Fruit fly (Drosophila melanogaster) whole organism, embryonic: ENCODE measurements around the gene CG13634.

Experiments used
- C15 ChIP-seq: fragments of 200-800 bp; sonication (Bioruptor generic); IDR thresholded peaks from 3 replicates; pipeline ENCODE4 v1.3.6; 2022; ENCODE audit warnings: missing biosample characterization, missing genetic modification characterization
- CG10321 ChIP-seq: fragments of 200-800 bp; sonication (Bioruptor generic); IDR thresholded peaks from 2 replicates; pipeline ENCODE4 v1.3.6; 2022; ENCODE audit warnings: missing biosample characterization, missing genetic modification characterization
- CG10431 ChIP-seq: fragments of 200-800 bp; sonication (Bioruptor generic); optimal IDR thresholded peaks from 3 replicates; lab custom pipeline; 2018; ENCODE audit warnings: missing biosample characterization, mild to moderate bottlenecking, missing genetic modification characterization
- CG10979 ChIP-seq: fragments of 200-800 bp; sonication (Bioruptor generic); optimal IDR thresholded peaks from 2 replicates; lab custom pipeline; 2018; ENCODE audit warnings: missing biosample characterization, mild to moderate bottlenecking, missing genetic modification characterization, moderate library complexity
- CG12236 ChIP-seq: fragments of 200-800 bp; sonication (Bioruptor generic); optimal IDR thresholded peaks from 2 replicates; lab custom pipeline; 2016; ENCODE audit warnings: missing biosample characterization, missing genetic modification characterization
- CG14710 ChIP-seq: fragments of 200-800 bp; sonication (Bioruptor generic); optimal IDR thresholded peaks from 3 replicates; lab custom pipeline; 2019; ENCODE audit warnings: missing biosample characterization, mild to moderate bottlenecking, missing genetic modification characterization, moderate library complexity
- CG18476 ChIP-seq: fragments of 200-800 bp; sonication (Bioruptor generic); optimal IDR thresholded peaks from 2 replicates; lab custom pipeline; 2016; ENCODE audit warnings: missing biosample characterization, mild to moderate bottlenecking, missing genetic modification characterization
- CG2678 ChIP-seq: fragments of 200-800 bp; sonication (Bioruptor generic); optimal IDR thresholded peaks from 3 replicates; lab custom pipeline; 2019; ENCODE audit warnings: missing biosample characterization, mild to moderate bottlenecking, missing genetic modification characterization, moderate library complexity
- CG2712 ChIP-seq: fragments of 200-800 bp; optimal IDR thresholded peaks from 3 replicates; lab custom pipeline; 2019; ENCODE audit warnings: missing biosample characterization, mild to moderate bottlenecking, missing genetic modification characterization, moderate library complexity
- CG32532 ChIP-seq: fragments of 200-800 bp; sonication (Bioruptor generic); IDR thresholded peaks from 2 replicates; pipeline ENCODE4 v1.3.6; 2022; ENCODE audit warnings: missing biosample characterization, missing genetic modification characterization
- CG3726 ChIP-seq: fragments of 200-800 bp; sonication (Bioruptor generic); IDR thresholded peaks from 3 replicates; pipeline ENCODE4, ENCODE4 v1.3.6; 2022; ENCODE audit warnings: missing biosample characterization, missing genetic modification characterization
- CG4328 ChIP-seq: fragments of 200-800 bp; sonication (Bioruptor generic); optimal IDR thresholded peaks from 3 replicates; lab custom pipeline; 2017; ENCODE audit warnings: missing biosample characterization, missing genetic modification reagents, missing genetic modification characterization
- CG6791 ChIP-seq: fragments of 200-800 bp; sonication (Bioruptor generic); IDR thresholded peaks from 3 replicates; pipeline ENCODE4 v1.3.6; 2022; ENCODE audit warnings: missing biosample characterization, missing genetic modification characterization; ENCODE audit not compliant: partially characterized antibody
- CG7745 ChIP-seq: fragments of 200-800 bp; sonication (Bioruptor generic); optimal IDR thresholded peaks from 2 replicates; lab custom pipeline; 2018; ENCODE audit warnings: missing biosample characterization, mild to moderate bottlenecking, missing genetic modification characterization, moderate library complexity
- CG7786 ChIP-seq: fragments of 200-800 bp; sonication (Bioruptor generic); optimal IDR thresholded peaks from 2 replicates; lab custom pipeline; 2016; ENCODE audit warnings: missing biosample characterization, missing genetic modification characterization
- CG7987 ChIP-seq: fragments of 200-800 bp; sonication (Bioruptor generic); optimal IDR thresholded peaks from 2 replicates; lab custom pipeline; 2018; ENCODE audit warnings: missing biosample characterization, mild to moderate bottlenecking, missing genetic modification characterization, moderate library complexity
- CG9932 ChIP-seq: fragments of 200-800 bp; sonication (Bioruptor generic); IDR thresholded peaks from 2 replicates; pipeline ENCODE4 v1.3.6; 2022; ENCODE audit warnings: missing biosample characterization, missing genetic modification characterization
- Camta ChIP-seq: fragments of 200-800 bp; sonication (Bioruptor generic); optimal IDR thresholded peaks from 2 replicates; lab custom pipeline; 2016; ENCODE audit warnings: missing biosample characterization, missing genetic modification characterization
- Dip2 ChIP-seq: fragments of 200-800 bp; sonication (Bioruptor generic); IDR thresholded peaks from 2 replicates; pipeline ENCODE4 v1.3.6; 2022; ENCODE audit warnings: missing biosample characterization, missing genetic modification characterization
- Dp ChIP-seq: fragments of 200-800 bp; sonication (Bioruptor generic); optimal IDR thresholded peaks from 2 replicates; lab custom pipeline; 2018; ENCODE audit warnings: missing biosample characterization, mild to moderate bottlenecking, missing genetic modification characterization, moderate library complexity
- Gsc ChIP-seq: fragments of 200-800 bp; sonication (Bioruptor generic); IDR thresholded peaks from 2 replicates; pipeline ENCODE4 v1.3.6; 2022; ENCODE audit warnings: missing biosample characterization, missing genetic modification characterization
- Hand ChIP-seq: fragments of 200-800 bp; sonication (Bioruptor generic); optimal IDR thresholded peaks from 2 replicates; lab custom pipeline; 2017; ENCODE audit warnings: mild to moderate bottlenecking, missing biosample characterization, missing genetic modification reagents, missing genetic modification characterization
- Hey ChIP-seq: fragments of 200-800 bp; sonication (Bioruptor generic); optimal IDR thresholded peaks from 3 replicates; lab custom pipeline; 2018; ENCODE audit warnings: missing biosample characterization, mild to moderate bottlenecking, missing genetic modification characterization
- Jarid2 ChIP-seq: fragments of 200-800 bp; sonication (Bioruptor generic); optimal IDR thresholded peaks from 3 replicates; lab custom pipeline; 2017; ENCODE audit warnings: mild to moderate bottlenecking, missing biosample characterization, missing genetic modification reagents, missing genetic modification characterization
- Ptx1 ChIP-seq: fragments of 200-800 bp; sonication (Bioruptor generic); IDR thresholded peaks from 2 replicates; pipeline ENCODE4 v1.3.6; 2022; ENCODE audit warnings: missing biosample characterization, missing genetic modification characterization
- Rx ChIP-seq: fragments of 200-800 bp; sonication (Bioruptor generic); IDR thresholded peaks from 2 replicates; pipeline ENCODE4 v1.3.6; 2022; ENCODE audit warnings: missing biosample characterization, missing genetic modification characterization
- Sin3A ChIP-seq: fragments of >200 bp; optimal IDR thresholded peaks from 2 replicates; lab custom pipeline; 2018
- Six4 ChIP-seq: fragments of 200-800 bp; sonication (Bioruptor generic); optimal IDR thresholded peaks from 2 replicates; lab custom pipeline; 2016; ENCODE audit warnings: missing biosample characterization, missing genetic modification characterization
- Sox100B ChIP-seq: fragments of 200-800 bp; sonication (Bioruptor generic); optimal IDR thresholded peaks from 3 replicates; lab custom pipeline; 2018; ENCODE audit warnings: missing biosample characterization, mild to moderate bottlenecking, missing genetic modification characterization
- Sox102F ChIP-seq: fragments of 200-800 bp; sonication (Bioruptor generic); optimal IDR thresholded peaks from 2 replicates; lab custom pipeline; 2018; ENCODE audit warnings: missing biosample characterization, mild to moderate bottlenecking, missing genetic modification characterization, moderate library complexity
- TFAM ChIP-seq: fragments of 200-800 bp; sonication (Bioruptor generic); optimal IDR thresholded peaks from 2 replicates; lab custom pipeline; 2017; ENCODE audit warnings: missing biosample characterization, missing genetic modification characterization, inconsistent platforms
- ara ChIP-seq: fragments of 200-800 bp; sonication (Bioruptor generic); IDR thresholded peaks from 2 replicates; pipeline ENCODE4 v1.3.6; 2022; ENCODE audit warnings: missing biosample characterization, missing genetic modification characterization
- danr ChIP-seq: fragments of 200-800 bp; sonication (Bioruptor generic); IDR thresholded peaks from 2 replicates; pipeline ENCODE4 v1.3.6; 2022; ENCODE audit warnings: missing biosample characterization, missing genetic modification characterization
- dmrt99B ChIP-seq: fragments of 200-800 bp; sonication (Bioruptor generic); optimal IDR thresholded peaks from 2 replicates; lab custom pipeline; 2018; ENCODE audit warnings: missing biosample characterization, mild to moderate bottlenecking, missing genetic modification characterization, moderate library complexity
- esg ChIP-seq: fragments of 200-800 bp; sonication (Bioruptor generic); conservative IDR thresholded peaks from 2 replicates; pipeline ENCODE4 v1.3.6; 2022; ENCODE audit warnings: missing biosample characterization, missing genetic modification characterization
- ewg ChIP-seq: fragments of 200-800 bp; sonication (Bioruptor generic); optimal IDR thresholded peaks from 3 replicates; lab custom pipeline; 2017; ENCODE audit warnings: mild to moderate bottlenecking, missing biosample characterization, missing genetic modification reagents, missing genetic modification characterization
- exex ChIP-seq: fragments of 200-800 bp; sonication (Bioruptor generic); optimal IDR thresholded peaks from 4 replicates; lab custom pipeline; 2018; ENCODE audit warnings: missing biosample characterization, mild to moderate bottlenecking, missing genetic modification characterization, moderate library complexity
- fru ChIP-seq: fragments of >200 bp; optimal IDR thresholded peaks from 2 replicates; lab custom pipeline; 2017
- gcm2 ChIP-seq: fragments of 200-800 bp; sonication (Bioruptor generic); optimal IDR thresholded peaks from 2 replicates; lab custom pipeline; 2016; ENCODE audit warnings: missing biosample characterization, missing genetic modification characterization
- jigr1 ChIP-seq: fragments of 200-800 bp; sonication (Bioruptor generic); IDR thresholded peaks from 3 replicates; pipeline ENCODE4 v1.3.6; 2022; ENCODE audit warnings: missing biosample characterization, missing genetic modification characterization
- mam ChIP-seq: fragments of 200-800 bp; sonication (Bioruptor generic); optimal IDR thresholded peaks from 3 replicates; lab custom pipeline; 2016; ENCODE audit warnings: missing biosample characterization, missing genetic modification characterization
- mld ChIP-seq: fragments of 200-800 bp; sonication (Bioruptor generic); IDR thresholded peaks from 3 replicates; pipeline ENCODE4 v1.3.6; 2022; ENCODE audit warnings: missing biosample characterization, missing genetic modification characterization; ENCODE audit not compliant: partially characterized antibody
- nau ChIP-seq: fragments of 200-800 bp; sonication (Bioruptor generic); optimal IDR thresholded peaks from 3 replicates; lab custom pipeline; 2017; ENCODE audit warnings: missing biosample characterization, mild to moderate bottlenecking, missing genetic modification characterization, missing genetic modification reagents
- pb ChIP-seq: fragments of 200-800 bp; sonication (Bioruptor generic); optimal IDR thresholded peaks from 3 replicates; lab custom pipeline; 2016; ENCODE audit warnings: missing biosample characterization, missing genetic modification characterization
- pita ChIP-seq: fragments of 200-800 bp; sonication (Bioruptor generic); optimal IDR thresholded peaks from 2 replicates; lab custom pipeline; 2017; ENCODE audit warnings: missing biosample characterization, mild to moderate bottlenecking, missing genetic modification characterization
- pnt ChIP-seq: fragments of 200-800 bp; sonication (Bioruptor generic); optimal IDR thresholded peaks from 3 replicates; lab custom pipeline; 2016; ENCODE audit warnings: missing biosample characterization, missing genetic modification characterization
- sd ChIP-seq: fragments of 200-800 bp; sonication (Bioruptor generic); optimal IDR thresholded peaks from 3 replicates; lab custom pipeline; 2018; ENCODE audit warnings: missing biosample characterization, mild to moderate bottlenecking, missing genetic modification characterization, moderate library complexity
- slbo ChIP-seq: fragments of 200-800 bp; sonication (Bioruptor generic); IDR thresholded peaks from 2 replicates; pipeline ENCODE4 v1.3.6; 2022; ENCODE audit warnings: missing biosample characterization, missing genetic modification characterization
- wdn ChIP-seq: fragments of 200-800 bp; sonication (Bioruptor generic); IDR thresholded peaks from 2 replicates; pipeline ENCODE4 v1.3.6; 2022; ENCODE audit warnings: missing biosample characterization, missing genetic modification characterization
- wor ChIP-seq: fragments of 200-800 bp; sonication (Bioruptor generic); IDR thresholded peaks from 2 replicates; pipeline ENCODE4 v1.3.6; 2022; ENCODE audit warnings: missing biosample characterization, missing genetic modification characterization
- zen ChIP-seq: fragments of 200-800 bp; sonication (Bioruptor generic); optimal IDR thresholded peaks from 3 replicates; lab custom pipeline; 2018; ENCODE audit warnings: missing biosample characterization, mild to moderate bottlenecking, missing genetic modification characterization, moderate library complexity

Gene CG13634

DNA sequence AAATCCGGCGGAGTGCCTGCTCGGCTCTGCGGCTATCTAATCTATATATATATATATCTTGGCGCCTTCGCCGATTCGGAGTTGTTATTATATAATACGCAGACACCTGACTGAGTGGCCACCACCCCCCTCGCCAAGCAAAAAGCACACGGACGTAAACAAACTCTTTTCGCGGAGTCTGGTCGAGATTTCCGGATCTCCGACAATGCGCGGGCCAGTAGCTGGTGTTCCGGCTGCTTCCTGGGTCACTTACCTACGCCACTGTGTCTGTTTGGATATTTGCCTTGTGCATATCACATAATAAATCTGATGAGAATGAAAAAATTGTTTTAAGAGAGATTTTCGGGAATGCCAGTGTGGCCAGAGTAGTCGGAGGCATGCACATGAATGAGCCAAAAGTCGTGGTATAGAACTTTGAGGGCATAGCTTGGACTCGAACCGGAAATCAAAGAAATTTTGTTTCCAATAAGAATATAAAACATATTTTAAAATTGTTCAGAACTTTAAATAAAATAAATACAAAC lies 2.8 kb downstream of the CG13634 start, which contains the start of gene CG5805 (continued):
- TF ChIP-seq Dip2 (GFP tag; lab: Robert Waterston, UW) (no peak), C15 (GFP tag; lab: Robert Waterston, UW) (peak; percentile 78; the same call in 2 of the 3 replicates), pnt (no peak), mld (GFP tag; lab: Robert Waterston, UW) (no peak), mam (GFP tag; lab: Kevin White, UChicago) (peak; percentile 61), ara (peak; percentile 73), CG10431 (peak; percentile 56), CG9932 (GFP tag; lab: Robert Waterston, UW) (peak; percentile 66), CG6791 (GFP tag; lab: Robert Waterston, UW) (peak; percentile 43; the same call in 2 of the 3 replicates), Six4 (GFP tag; lab: Kevin White, UChicago) (peak; percentile 59), wor (GFP tag; lab: Robert Waterston, UW) (peak; percentile 37; the same call in 1 of the 2 replicates), Ptx1 (GFP tag; lab: Robert Waterston, UW) (peak; percentile 81), nau (GFP tag; lab: Kevin White, UChicago) (no peak), CG7987 (peak; percentile 94), slbo (GFP tag; lab: Robert Waterston, UW) (peak; percentile 84), TFAM (peak; percentile 47), CG2678 (peak; percentile 70), exex (tag; lab: Kevin White, UChicago) (peak; percentile 56), zen (tag; lab: Kevin White, UChicago) (peak; percentile 79), Hey (tag; lab: Kevin White, UChicago) (peak; percentile 62), jigr1 (GFP tag; lab: Robert Waterston, UW) (no peak), CG4328 (peak; percentile 83), Gsc (GFP tag; lab: Robert Waterston, UW) (no peak), CG14710 (peak; percentile 80), pita (GFP tag; lab: Kevin White, UChicago) (peak; percentile 64), CG18476 (peak; percentile 42), CG7745 (tag; lab: Kevin White, UChicago) (no peak), CG10321 (GFP tag; lab: Robert Waterston, UW) (peak; percentile 71), CG12236 (GFP tag; lab: Kevin White, UChicago) (peak; percentile 53), CG7786 (GFP tag; lab: Kevin White, UChicago) (peak; percentile 16), fru (lab: Kevin White, UChicago) (no peak), Hand (GFP tag; lab: Kevin White, UChicago) (peak; percentile 10), Sox102F (peak; percentile 61), ewg (GFP tag; lab: Kevin White, UChicago) (peak; percentile 83), gcm2 (GFP tag; lab: Kevin White, UChicago) (peak; percentile 61), Jarid2 (GFP tag; lab: Kevin White, UChicago) (peak; percentile 74), Dp (GFP tag; lab: Kevin White, UChicago) (peak; percentile 45), CG32532 (GFP tag; lab: Robert Waterston, UW) (peak; percentile 88), Camta (GFP tag; lab: Kevin White, UChicago) (peak; percentile 77), Sox100B (GFP tag; lab: Kevin White, UChicago) (no peak), dmrt99B (peak; percentile 72), esg (GFP tag; lab: Robert Waterston, UW) (no peak), Sin3A (lab: Kevin White, UChicago) (no peak), Rx (GFP tag; lab: Robert Waterston, UW) (peak; percentile 86), wdn (GFP tag; lab: Robert Waterston, UW) (peak; percentile 81), sd (tag; lab: Kevin White, UChicago) (peak; percentile 66), CG3726 (peak; percentile 52; the same call in 1 of the 3 replicates), CG2712 (tag; lab: Kevin White, UChicago) (peak; percentile 70), CG10979 (tag; lab: Kevin White, UChicago) (peak; percentile 73), pb (peak; percentile 80), danr (GFP tag; lab: Robert Waterston, UW) (peak; percentile 59; the same call in 1 of the 2 replicates)
